Worm (Caenorhabditis elegans): ENCODE results near the gene zig-13.

Gene zig-13

DNA sequence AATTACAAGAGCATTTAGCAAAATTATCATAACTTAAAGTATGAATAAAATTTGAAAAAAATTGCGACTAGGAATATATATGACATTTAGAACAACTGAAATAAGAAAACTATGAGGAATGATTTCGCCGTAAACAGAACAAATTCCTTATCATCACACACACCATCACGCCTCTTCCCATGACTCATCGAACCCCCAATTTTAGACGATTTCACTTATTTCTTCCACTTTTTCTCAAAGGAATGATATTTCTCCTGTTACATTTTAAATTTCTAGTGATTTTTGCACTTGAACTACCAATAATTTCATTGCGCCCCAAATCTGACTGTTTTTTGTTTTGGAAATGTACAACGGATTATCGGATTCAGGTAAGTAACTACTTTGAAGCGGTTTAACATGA, at the start of gene zig-13, which contains the start of gene ver-1:
zig-13 (minus strand) TSS at position 101 of the 400 bp plus-strand sequence.
ver-1 (plus strand) TSS at position 180 of the 400 bp plus-strand sequence.
- TF ChIP-seq unc-62 (GFP tag; optimal IDR thresholded peaks at IDR 0.05), result no peak

DNA sequence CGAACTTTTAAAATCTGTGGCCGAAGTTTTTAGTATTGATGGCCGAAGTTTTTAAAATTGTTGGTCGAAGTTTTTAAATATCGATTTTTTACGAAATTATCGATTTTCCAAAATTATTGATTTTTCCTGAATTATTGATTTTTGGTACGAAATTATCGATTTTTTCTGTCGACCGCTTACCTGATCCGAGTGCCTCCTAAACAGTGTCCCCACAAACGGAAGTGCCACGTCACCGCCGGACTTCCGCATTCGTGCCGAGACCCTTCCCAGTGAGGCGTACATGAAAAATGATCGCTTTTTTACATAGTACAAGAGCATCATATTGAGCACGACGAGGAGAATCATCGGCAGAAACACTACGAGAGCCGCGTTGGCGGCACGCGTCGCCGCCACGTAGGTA, 47.4 kb upstream of the zig-13 start:
- TF ChIP-seq unc-62 (GFP tag; optimal IDR thresholded peaks at IDR 0.05), result no peak

DNA sequence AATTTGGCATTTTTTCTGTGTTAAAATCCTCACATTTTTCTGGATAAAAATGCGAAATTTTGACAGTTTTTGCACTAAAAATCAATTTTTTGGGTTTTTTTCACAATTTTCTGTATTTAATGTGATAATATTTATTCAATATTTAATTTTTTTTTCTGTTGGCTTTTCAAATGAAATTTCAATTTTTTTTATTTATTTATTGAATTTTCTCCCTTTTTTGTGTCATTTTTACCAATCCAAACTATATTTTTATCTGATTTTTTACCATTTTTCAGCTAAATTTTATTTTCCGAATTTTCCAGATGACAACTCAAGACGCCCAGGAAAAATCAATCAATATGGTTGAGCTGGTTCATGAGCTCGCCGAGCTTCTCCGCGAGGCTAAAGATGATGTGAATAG, 37.6 kb upstream of the zig-13 start, which contains the start of gene F40G9.17:
F40G9.17 (plus strand) TSS at position 301 of the 400 bp plus-strand sequence.
- no peak for TF ChIP-seq unc-62 (GFP tag; optimal IDR thresholded peaks at IDR 0.05)

ce11 chrIII:191803-192202, 35.3 kb upstream of the zig-13 start, which contains the start of gene sec-20:
Gene sec-20 (plus strand): TSS chrIII:192103.
- no peak for TF ChIP-seq unc-62 (GFP tag; optimal IDR thresholded peaks at IDR 0.05)

DNA sequence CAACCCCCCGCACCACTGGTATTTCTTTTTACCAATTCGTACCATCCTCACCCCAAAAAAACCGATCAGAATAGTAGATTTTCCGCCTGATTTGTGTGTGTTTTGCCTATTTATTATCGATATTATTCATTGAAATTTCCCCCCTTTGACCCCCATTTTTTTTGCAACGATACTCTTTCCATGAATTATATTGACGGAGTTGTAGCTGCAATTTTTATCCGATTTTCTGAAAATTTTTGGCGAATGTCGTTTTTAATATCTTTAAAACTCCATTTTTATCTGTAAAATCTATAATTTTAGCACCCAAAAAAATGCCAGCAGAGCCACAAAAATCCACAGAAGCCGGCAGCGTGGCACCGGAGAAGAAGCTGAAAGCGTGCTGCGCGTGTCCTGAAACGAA, 34.1 kb upstream of the zig-13 start, which contains the start of gene cox-17:
cox-17 (plus strand) TSS at position 301 of the 400 bp plus-strand sequence.
- no peak for TF ChIP-seq unc-62 (GFP tag; optimal IDR thresholded peaks at IDR 0.05)

- no peak for TF ChIP-seq unc-62 (GFP tag; optimal IDR thresholded peaks at IDR 0.05)
Measured at ce11 chrIII:189280-189679, 32.7 kb upstream of the zig-13 start.

- TF ChIP-seq unc-62 (GFP tag; optimal IDR thresholded peaks at IDR 0.05), result no peak
Measured at ce11 chrIII:188426-188888, 31.9 kb upstream of the zig-13 start, which contains the start of gene ubc-20. Gene ubc-20 (plus strand): TSS chrIII:188838.

DNA sequence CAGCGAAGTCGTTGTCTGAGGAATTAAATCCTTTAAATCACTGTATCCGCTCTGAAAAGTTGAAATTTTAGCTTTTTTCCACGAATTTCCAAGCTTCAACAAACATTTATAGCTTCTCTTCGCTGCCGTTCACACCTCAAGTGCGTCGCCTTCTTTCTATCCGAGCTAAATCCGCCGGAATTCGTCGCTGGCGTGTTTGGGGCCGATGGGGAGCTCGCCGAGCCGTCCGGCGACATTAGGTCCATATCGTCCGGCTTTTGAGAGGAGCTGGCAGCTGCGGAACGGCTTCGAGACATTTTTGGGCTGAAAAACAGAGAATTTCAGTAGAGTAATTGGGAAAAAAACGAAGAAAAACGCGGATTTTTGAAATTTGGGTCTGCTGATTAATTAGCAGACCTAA, 31.3 kb upstream of the zig-13 start, which contains the start of gene mxl-2:
mxl-2 (minus strand) TSS at position 303 of the 400 bp plus-strand sequence.
- no peak for TF ChIP-seq unc-62 (GFP tag; optimal IDR thresholded peaks at IDR 0.05)

DNA sequence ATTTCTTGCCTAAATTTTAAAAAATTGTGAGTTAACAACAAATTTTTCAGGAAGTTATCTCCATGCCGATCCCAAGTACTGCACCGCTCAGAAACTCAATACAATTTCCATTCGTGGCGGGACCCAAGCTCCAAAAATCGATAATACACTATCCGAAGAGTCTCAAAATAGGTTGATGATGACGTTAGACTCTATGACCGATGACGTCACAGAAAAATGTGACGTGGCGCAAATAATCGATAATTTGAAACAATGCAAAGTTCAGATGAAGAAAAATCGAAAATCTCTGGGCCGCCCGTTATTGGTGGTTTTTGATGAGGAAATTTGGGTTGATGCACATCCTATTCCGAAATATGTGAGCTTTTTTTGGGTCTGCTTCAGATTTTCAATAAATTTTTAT, 27.8 kb upstream of the zig-13 start:
- TF ChIP-seq unc-62 (GFP tag; optimal IDR thresholded peaks at IDR 0.05), result no peak

ce11 chrIII:183072-183471, 26.5 kb upstream of the zig-13 start:
- no peak for TF ChIP-seq unc-62 (GFP tag; optimal IDR thresholded peaks at IDR 0.05)

DNA sequence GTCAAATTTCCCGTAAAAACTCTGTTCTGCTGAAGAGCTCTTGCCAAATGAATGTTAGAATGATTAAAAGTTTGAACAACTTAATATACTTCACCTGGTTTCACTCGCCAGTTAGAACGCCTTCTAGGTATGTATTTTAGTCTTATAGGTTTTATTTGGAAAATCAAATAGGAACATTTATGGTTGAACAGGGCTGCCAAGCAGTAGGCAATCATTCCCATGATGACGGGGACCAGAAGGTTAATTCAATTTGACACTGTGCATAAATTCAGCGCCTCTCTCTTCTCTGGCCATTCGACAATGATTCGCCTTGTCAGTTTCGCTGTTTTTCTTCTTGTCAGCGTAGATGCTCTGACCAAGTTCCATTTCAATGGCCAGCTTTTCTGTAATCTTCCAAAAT, 25.5 kb upstream of the zig-13 start, which contains the start of gene F40G9.15:
F40G9.15 (plus strand) TSS at position 301 of the 400 bp plus-strand sequence.
- no peak for TF ChIP-seq unc-62 (GFP tag; optimal IDR thresholded peaks at IDR 0.05)

ce11 chrIII:180963-181362, 24.4 kb upstream of the zig-13 start, which contains the start of gene F40G9.5:
Gene F40G9.5 (plus strand): TSS chrIII:181263.
- TF ChIP-seq unc-62 (GFP tag; optimal IDR thresholded peaks at IDR 0.05), result no peak

- TF ChIP-seq unc-62 (GFP tag; optimal IDR thresholded peaks at IDR 0.05), result no peak
Measured at ce11 chrIII:179123-179592, 22.6 kb upstream of the zig-13 start, which contains the start of gene F40G9.6. Gene F40G9.6 (plus strand): TSS chrIII:179542.

DNA sequence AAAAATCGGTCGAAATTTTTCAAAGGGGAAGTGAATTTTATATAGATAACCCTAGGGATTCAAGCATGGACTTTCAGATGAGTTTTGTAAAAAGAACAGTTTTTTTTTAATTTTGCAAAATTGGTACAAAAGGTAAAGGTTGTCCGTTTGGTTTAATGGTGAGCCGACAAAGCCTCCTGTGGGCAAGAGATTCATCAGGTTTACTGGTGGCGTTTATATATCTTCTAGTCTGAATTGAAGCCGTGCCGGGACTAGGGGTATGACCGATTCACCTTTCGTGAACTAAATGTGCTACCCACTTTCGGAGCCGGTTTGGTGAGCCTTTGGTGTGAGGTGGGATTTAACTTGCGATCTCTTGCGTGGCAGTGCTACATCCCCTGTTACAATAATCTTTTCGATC, 21.6 kb upstream of the zig-13 start:
- TF ChIP-seq unc-62 (GFP tag; optimal IDR thresholded peaks at IDR 0.05), result no peak

DNA sequence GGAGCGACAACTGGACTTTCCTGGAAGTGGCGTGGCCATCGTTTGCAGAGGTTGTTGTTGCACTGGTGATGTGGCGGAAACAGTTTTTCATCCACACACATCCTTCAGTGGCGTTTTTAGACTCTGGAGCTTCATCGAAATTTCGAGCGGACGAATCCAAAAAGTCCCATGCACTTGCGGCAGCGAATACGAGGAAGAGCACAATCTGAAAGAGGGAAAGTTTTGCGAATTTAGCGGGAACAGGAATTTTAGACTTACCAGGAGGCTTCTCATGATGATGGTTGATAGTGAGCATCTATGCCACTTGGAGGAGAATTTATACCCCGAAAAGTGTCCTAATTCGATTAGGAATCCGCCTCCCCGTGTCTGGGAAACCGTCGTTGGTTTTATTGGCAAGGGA, 21.2 kb upstream of the zig-13 start, which contains the start of gene F40G9.14:
F40G9.14 (minus strand) TSS at position 101 of the 400 bp plus-strand sequence.
- TF ChIP-seq unc-62 (GFP tag; optimal IDR thresholded peaks at IDR 0.05), result no peak

ce11 chrIII:175733-176132, 19.2 kb upstream of the zig-13 start, which contains the start of gene clec-148:
Gene clec-148 (minus strand): TSS chrIII:175833.
- no peak for TF ChIP-seq unc-62 (GFP tag; optimal IDR thresholded peaks at IDR 0.05)

DNA sequence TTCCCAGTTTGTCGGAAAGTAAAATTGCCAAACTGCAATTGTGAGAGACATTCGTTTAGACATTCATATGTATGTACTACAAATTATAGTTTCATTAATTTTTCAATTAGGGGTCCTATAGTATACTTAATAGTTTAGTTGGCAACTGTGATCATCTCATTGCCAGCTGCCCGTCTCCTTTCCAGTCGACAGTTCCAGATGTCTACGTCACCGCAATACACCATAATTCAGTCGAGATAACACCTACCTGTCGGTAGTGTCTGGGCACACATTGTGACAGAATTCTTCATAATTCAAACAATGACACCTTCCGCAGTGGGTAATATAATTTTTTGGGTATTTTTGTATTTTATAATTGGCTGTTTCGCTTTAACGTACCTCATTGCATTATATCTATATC, 17.0 kb upstream of the zig-13 start, which contains the start of gene F40G9.19:
F40G9.19 (plus strand) TSS at position 301 of the 400 bp plus-strand sequence.
- no peak for TF ChIP-seq unc-62 (GFP tag; optimal IDR thresholded peaks at IDR 0.05)
